Fruit fly (Drosophila melanogaster) whole organism, adult: ENCODE results near the gene Dis3.
A peak's percentile ranks its signal among the peaks of the same experiment; 100 is the strongest.

ENCODE experiments used
- CG11617 ChIP-seq: fragments of 200-800 bp; sonication (Bioruptor generic); optimal IDR thresholded peaks from 2 replicates; lab custom pipeline; 2017; ENCODE audit warnings: mild to moderate bottlenecking, missing biosample characterization, missing genetic modification reagents, missing genetic modification characterization
- CG12768 ChIP-seq: fragments of 200-800 bp; sonication (Bioruptor generic); optimal IDR thresholded peaks from 2 replicates; lab custom pipeline; 2017; ENCODE audit warnings: missing biosample characterization, missing genetic modification characterization, mild to moderate bottlenecking, moderate library complexity, missing genetic modification reagents
- CG14711 ChIP-seq: fragments of 200-800 bp; sonication (Bioruptor generic); optimal IDR thresholded peaks from 2 replicates; lab custom pipeline; 2018; ENCODE audit warnings: missing biosample characterization, mild to moderate bottlenecking, missing genetic modification characterization, moderate library complexity
- CG1620 ChIP-seq: fragments of 200-800 bp; sonication (Bioruptor generic); optimal IDR thresholded peaks from 2 replicates; lab custom pipeline; 2016; ENCODE audit warnings: missing biosample characterization, missing genetic modification characterization
- CG33017 ChIP-seq: fragments of 200-800 bp; sonication (Bioruptor generic); optimal IDR thresholded peaks from 2 replicates; lab custom pipeline; 2018; ENCODE audit warnings: missing biosample characterization, mild to moderate bottlenecking, missing genetic modification characterization, moderate library complexity
- CG5204 ChIP-seq: fragments of 200-800 bp; sonication (Bioruptor generic); optimal IDR thresholded peaks from 2 replicates; lab custom pipeline; 2016; ENCODE audit warnings: missing biosample characterization, missing genetic modification characterization
- CG7045 ChIP-seq: fragments of 200-800 bp; sonication (Bioruptor generic); optimal IDR thresholded peaks from 2 replicates; lab custom pipeline; 2017; ENCODE audit warnings: missing biosample characterization, mild to moderate bottlenecking, missing genetic modification characterization
- CG7101 ChIP-seq: fragments of 200-800 bp; sonication (Bioruptor generic); optimal IDR thresholded peaks from 2 replicates; lab custom pipeline; 2018; ENCODE audit warnings: missing biosample characterization, mild to moderate bottlenecking, missing genetic modification characterization, moderate library complexity
- Clk ChIP-seq: fragments of 200-800 bp; sonication (Bioruptor generic); optimal IDR thresholded peaks from 2 replicates; lab custom pipeline; 2017; ENCODE audit warnings: missing biosample characterization, missing genetic modification characterization
- Crg-1 ChIP-seq: fragments of 200-800 bp; sonication (Bioruptor generic); optimal IDR thresholded peaks from 2 replicates; lab custom pipeline; 2016; ENCODE audit warnings: missing biosample characterization, missing genetic modification characterization
- Hr96 ChIP-seq: fragments of 200-800 bp; sonication (Bioruptor generic); optimal IDR thresholded peaks from 2 replicates; lab custom pipeline; 2016; ENCODE audit warnings: missing biosample characterization, missing genetic modification characterization
- Mnt ChIP-seq: fragments of 200-800 bp; sonication (Bioruptor generic); optimal IDR thresholded peaks from 2 replicates; lab custom pipeline; 2016; ENCODE audit warnings: missing biosample characterization, mild to moderate bottlenecking, missing genetic modification characterization
- bab1 ChIP-seq: fragments of 200-800 bp; sonication (Bioruptor generic); optimal IDR thresholded peaks from 3 replicates; lab custom pipeline; 2019; ENCODE audit warnings: missing biosample characterization, mild to moderate bottlenecking, missing genetic modification characterization, moderate library complexity
- cic ChIP-seq: fragments of 200-800 bp; sonication (Bioruptor generic); optimal IDR thresholded peaks from 2 replicates; lab custom pipeline; 2017; ENCODE audit warnings: missing biosample characterization, mild to moderate bottlenecking, missing genetic modification characterization, moderate library complexity
- cnc ChIP-seq, 2 experiments: fragments of >200 bp; optimal IDR thresholded peaks; 2 replicates each; lab custom pipeline; 2017
- kay ChIP-seq: fragments of 200-800 bp; sonication (Bioruptor generic); peaks from one replicate; lab custom pipeline; 2016; ENCODE audit warnings: missing biosample characterization, missing genetic modification characterization, borderline replicate concordance
- ovo ChIP-seq: fragments of 200-800 bp; sonication (Bioruptor generic); optimal IDR thresholded peaks from 2 replicates; lab custom pipeline; 2016; ENCODE audit warnings: missing biosample characterization, missing genetic modification characterization
- pad ChIP-seq: fragments of 200-800 bp; sonication (Bioruptor generic); optimal IDR thresholded peaks from 3 replicates; lab custom pipeline; 2017; ENCODE audit warnings: missing biosample characterization, missing genetic modification characterization, mild to moderate bottlenecking, moderate library complexity, missing genetic modification reagents
- tj ChIP-seq: fragments of 200-800 bp; sonication (Bioruptor generic); optimal IDR thresholded peaks from 3 replicates; lab custom pipeline; 2017; ENCODE audit warnings: missing biosample characterization, mild to moderate bottlenecking, missing genetic modification characterization, moderate library complexity
- toe ChIP-seq: fragments of 200-800 bp; sonication (Bioruptor generic); optimal IDR thresholded peaks from 2 replicates; lab custom pipeline; 2016; ENCODE audit warnings: missing biosample characterization, missing genetic modification characterization

Dis3 gene

dm6 chr3R:24319632-24320341 is 13.4 kb upstream of the Dis3 start:
- TF ChIP-seq CG12768 (peak; percentile 39), cnc (optimal IDR thresholded peaks at IDR 0.05; lab: Kevin White, UChicago) (no peak), CG7101 (tag; lab: Kevin White, UChicago) (no peak), ovo (GFP tag; lab: Kevin White, UChicago) (no peak), CG33017 (tag; lab: Kevin White, UChicago) (no peak), Hr96 (GFP tag; lab: Kevin White, UChicago) (no peak), CG5204 (GFP tag; lab: Kevin White, UChicago) (no peak), Crg-1 (GFP tag; lab: Kevin White, UChicago) (no peak), CG1620 (no peak), kay (GFP tag; lab: Kevin White, UChicago) (peak; percentile 97), Clk (GFP tag; lab: Kevin White, UChicago) (no peak), pad (GFP tag; lab: Kevin White, UChicago) (no peak), Mnt (peak; percentile 70), CG7045 (GFP tag; lab: Kevin White, UChicago) (no peak), tj (GFP tag; lab: Kevin White, UChicago) (peak; percentile 58), CG14711 (no peak), bab1 (no peak), CG11617 (no peak), cic (no peak), toe (GFP tag; lab: Kevin White, UChicago) (no peak)

dm6 chr3R:24320342-24320711 is 12.9 kb upstream of the Dis3 start:
- TF ChIP-seq CG1620 (no peak), CG11617 (no peak), Clk (GFP tag; lab: Kevin White, UChicago) (no peak), Crg-1 (GFP tag; lab: Kevin White, UChicago) (no peak), CG12768 (peak; percentile 5), kay (GFP tag; lab: Kevin White, UChicago) (no peak), CG5204 (GFP tag; lab: Kevin White, UChicago) (no peak), CG7045 (GFP tag; lab: Kevin White, UChicago) (no peak), Mnt (peak; percentile 42), CG33017 (tag; lab: Kevin White, UChicago) (no peak), cic (no peak), bab1 (no peak)

- TF ChIP-seq Crg-1 (GFP tag; lab: Kevin White, UChicago) (no peak), CG7101 (tag; lab: Kevin White, UChicago) (no peak), tj (GFP tag; lab: Kevin White, UChicago) (no peak), pad (GFP tag; lab: Kevin White, UChicago) (no peak)
Measured at dm6 chr3R:24336622-24337021, 3.4 kb downstream of the Dis3 start, which contains the start of gene CG6432. Gene CG6432 (plus strand): TSS chr3R:24336922.

- no peak for TF ChIP-seq CG7101 (tag; lab: Kevin White, UChicago)
- no peak for TF ChIP-seq pad (GFP tag; lab: Kevin White, UChicago)
- no peak for TF ChIP-seq CG11617
- TF ChIP-seq Clk (GFP tag; lab: Kevin White, UChicago), result no peak
- TF ChIP-seq CG33017 (tag; lab: Kevin White, UChicago), result no peak
- no peak for TF ChIP-seq CG12768
- TF ChIP-seq CG1620, result no peak
- no peak for TF ChIP-seq Mnt
- TF ChIP-seq Hr96 (GFP tag; lab: Kevin White, UChicago), result no peak
- no peak for TF ChIP-seq Crg-1 (GFP tag; lab: Kevin White, UChicago)
- no peak for TF ChIP-seq ovo (GFP tag; lab: Kevin White, UChicago)
- no peak for TF ChIP-seq cic
- TF ChIP-seq bab1, result no peak
- TF ChIP-seq toe (GFP tag; lab: Kevin White, UChicago), result no peak
- TF ChIP-seq kay (GFP tag; lab: Kevin White, UChicago), result no peak
- no peak for TF ChIP-seq tj (GFP tag; lab: Kevin White, UChicago)
Measured at dm6 chr3R:24341251-24341650, 8.0 kb downstream of the Dis3 start, which contains the start of gene Ms. Gene Ms (plus strand): TSS chr3R:24341551.

dm6 chr3R:24348420-24349190 is 15.4 kb downstream of the Dis3 start, which contains the start of the genes CG5746 and CG6454:
Gene CG5746 (minus strand): TSS chr3R:24348791.
Gene CG6454 (plus strand): TSS chr3R:24349182.
- TF ChIP-seq kay (GFP tag; lab: Kevin White, UChicago), result no peak
- no peak for TF ChIP-seq cnc (optimal IDR thresholded peaks at IDR 0.05; lab: Kevin White, UChicago)
- no peak for TF ChIP-seq toe (GFP tag; lab: Kevin White, UChicago)
- TF ChIP-seq cic, result no peak
- peak; percentile 19 for TF ChIP-seq CG12768
- TF ChIP-seq CG1620, result peak; percentile 31
- TF ChIP-seq Crg-1 (GFP tag; lab: Kevin White, UChicago), result no peak
- TF ChIP-seq CG14711, result peak; percentile 93
- peak; percentile 46 for TF ChIP-seq Hr96 (GFP tag; lab: Kevin White, UChicago)
- TF ChIP-seq bab1, result peak; percentile 23
- peak; percentile 48 for TF ChIP-seq Mnt
- TF ChIP-seq Clk (GFP tag; lab: Kevin White, UChicago), result no peak
- TF ChIP-seq CG5204 (GFP tag; lab: Kevin White, UChicago), result no peak
- peak; percentile 14 for TF ChIP-seq pad (GFP tag; lab: Kevin White, UChicago)
- TF ChIP-seq ovo (GFP tag; lab: Kevin White, UChicago), result peak; percentile 19
- TF ChIP-seq CG7101 (tag; lab: Kevin White, UChicago), result peak; percentile 59
- peak; percentile 66 for TF ChIP-seq CG11617
- TF ChIP-seq tj (GFP tag; lab: Kevin White, UChicago), result no peak
- TF ChIP-seq CG7045 (GFP tag; lab: Kevin White, UChicago), result no peak
- TF ChIP-seq CG33017 (tag; lab: Kevin White, UChicago), result no peak
